Fruit fly (Drosophila melanogaster) whole organism, embryonic: ENCODE results near the gene dnc.
A peak's percentile ranks its signal among the peaks of the same experiment; 100 is the strongest.

Experiments used
- Abd-B ChIP-seq: fragments of 200-800 bp; sonication (Bioruptor generic); optimal IDR thresholded peaks from 2 replicates; lab custom pipeline; 2018; ENCODE audit warnings: missing biosample characterization, mild to moderate bottlenecking, missing genetic modification characterization, moderate library complexity
- Atf-2 ChIP-seq: fragments of 200-800 bp; sonication (Bioruptor generic); optimal IDR thresholded peaks from 2 replicates; lab custom pipeline; 2016; ENCODE audit warnings: missing biosample characterization, missing genetic modification characterization
- Bteb2 ChIP-seq: fragments of 200-800 bp; sonication (Bioruptor generic); optimal IDR thresholded peaks from 2 replicates; lab custom pipeline; 2016; ENCODE audit warnings: missing biosample characterization, missing genetic modification characterization
- CG11398 ChIP-seq: fragments of 200-800 bp; sonication (Bioruptor generic); optimal IDR thresholded peaks from 2 replicates; lab custom pipeline; 2016; ENCODE audit warnings: missing biosample characterization, missing genetic modification characterization
- CG13775 ChIP-seq: fragments of 200-800 bp; sonication (Bioruptor generic); optimal IDR thresholded peaks from 3 replicates; lab custom pipeline; 2017; ENCODE audit warnings: missing biosample characterization, mild to moderate bottlenecking, missing genetic modification characterization
- CG14441 ChIP-seq: fragments of 200-800 bp; sonication (Bioruptor generic); IDR thresholded peaks from 2 replicates; pipeline ENCODE4 v1.3.6; 2022; ENCODE audit warnings: missing biosample characterization, missing genetic modification characterization
- CG16779 ChIP-seq: fragments of 200-800 bp; sonication (Bioruptor generic); IDR thresholded peaks from 2 replicates; pipeline ENCODE4 v1.3.6; 2022; ENCODE audit warnings: missing biosample characterization, missing genetic modification characterization
- CG17328 ChIP-seq: fragments of 200-800 bp; sonication (Bioruptor generic); IDR thresholded peaks from 2 replicates; pipeline ENCODE4 v1.3.6; 2022; ENCODE audit warnings: missing biosample characterization, missing genetic modification characterization
- CG17359 ChIP-seq: fragments of 200-800 bp; sonication (Bioruptor generic); optimal IDR thresholded peaks from 3 replicates; lab custom pipeline; 2018; ENCODE audit warnings: missing biosample characterization, mild to moderate bottlenecking, missing genetic modification characterization, moderate library complexity
- CG17385 ChIP-seq: fragments of 200-800 bp; sonication (Bioruptor generic); optimal IDR thresholded peaks from 3 replicates; lab custom pipeline; 2018; ENCODE audit warnings: missing biosample characterization, mild to moderate bottlenecking, missing genetic modification characterization
- CG1792 ChIP-seq: fragments of 200-800 bp; sonication (Bioruptor generic); optimal IDR thresholded peaks from 2 replicates; lab custom pipeline; 2016; ENCODE audit warnings: missing biosample characterization, missing genetic modification characterization
- CG30020 ChIP-seq: fragments of 200-800 bp; optimal IDR thresholded peaks from 2 replicates; lab custom pipeline; 2019; ENCODE audit warnings: missing biosample characterization, mild to moderate bottlenecking, missing genetic modification characterization, moderate library complexity
- CG3163 ChIP-seq: fragments of 200-800 bp; sonication (Bioruptor generic); optimal IDR thresholded peaks from 3 replicates; lab custom pipeline; 2016; ENCODE audit warnings: missing biosample characterization, missing genetic modification characterization
- CG7786 ChIP-seq: fragments of 200-800 bp; sonication (Bioruptor generic); optimal IDR thresholded peaks from 2 replicates; lab custom pipeline; 2016; ENCODE audit warnings: missing biosample characterization, missing genetic modification characterization
- CG8290 ChIP-seq, 3 experiments: fragments of 200-800 bp; sonication (Bioruptor generic); optimal IDR thresholded peaks; 2 replicates each; lab custom pipeline; 2016 to 2019; ENCODE audit warnings: missing biosample characterization in 3 of 3, missing genetic modification characterization in 3 of 3, mild to moderate bottlenecking in 2 of 3, moderate library complexity in 1 of 3
- CG8944 ChIP-seq: fragments of 200-800 bp; sonication (Bioruptor generic); optimal IDR thresholded peaks from 3 replicates; lab custom pipeline; 2016; ENCODE audit warnings: missing biosample characterization, missing genetic modification characterization
- Camta ChIP-seq: fragments of 200-800 bp; sonication (Bioruptor generic); optimal IDR thresholded peaks from 2 replicates; lab custom pipeline; 2016; ENCODE audit warnings: missing biosample characterization, missing genetic modification characterization
- CoRest ChIP-seq: fragments of 200-800 bp; sonication (Bioruptor generic); optimal IDR thresholded peaks from 3 replicates; lab custom pipeline; 2018; ENCODE audit warnings: missing biosample characterization, mild to moderate bottlenecking, missing genetic modification characterization, moderate library complexity
- Dfd ChIP-seq, 2 experiments: fragments of >200 bp; optimal IDR thresholded peaks; 2 replicates each; lab custom pipeline; 2017; ENCODE audit warnings: missing biosample characterization in 2 of 2, missing genetic modification characterization in 2 of 2
- Doc3 ChIP-seq: fragments of 200-800 bp; sonication (Bioruptor generic); IDR thresholded peaks from 3 replicates; pipeline ENCODE4 v1.3.6; 2022; ENCODE audit warnings: missing biosample characterization, missing genetic modification characterization; ENCODE audit not compliant: partially characterized antibody
- Elba2 ChIP-seq: fragments of 200-800 bp; sonication (Bioruptor generic); optimal IDR thresholded peaks from 3 replicates; lab custom pipeline; 2016; ENCODE audit warnings: missing biosample characterization, missing genetic modification characterization
- Ets97D ChIP-seq: fragments of 200-800 bp; sonication (Bioruptor generic); optimal IDR thresholded peaks from 3 replicates; lab custom pipeline; 2016; ENCODE audit warnings: missing biosample characterization, missing genetic modification characterization
- Hmx ChIP-seq: fragments of 200-800 bp; sonication (Bioruptor generic); optimal IDR thresholded peaks from 2 replicates; lab custom pipeline; 2016; ENCODE audit warnings: missing biosample characterization, missing genetic modification characterization
- Lpt ChIP-seq: fragments of >200 bp; optimal IDR thresholded peaks from 2 replicates; lab custom pipeline; 2018; ENCODE audit warnings: missing biosample characterization, missing genetic modification characterization
- Mes4 ChIP-seq: fragments of 200-800 bp; sonication (Bioruptor generic); optimal IDR thresholded peaks from 2 replicates; lab custom pipeline; 2016; ENCODE audit warnings: missing biosample characterization, missing genetic modification characterization
- Opbp ChIP-seq: fragments of 200-800 bp; sonication (Bioruptor generic); IDR thresholded peaks from 3 replicates; pipeline ENCODE4 v1.3.6; 2022; ENCODE audit warnings: missing biosample characterization, missing genetic modification characterization; ENCODE audit not compliant: partially characterized antibody
- Poxn ChIP-seq: fragments of 200-800 bp; sonication (Bioruptor generic); IDR thresholded peaks from 2 replicates; pipeline ENCODE4 v1.3.6; 2022; ENCODE audit warnings: missing biosample characterization, missing genetic modification characterization
- Ravus ChIP-seq: fragments of 200-800 bp; sonication (Bioruptor generic); IDR thresholded peaks from 2 replicates; pipeline ENCODE4 v1.3.6; 2022; ENCODE audit warnings: missing biosample characterization, missing genetic modification characterization
- Scr ChIP-seq: fragments of 200-800 bp; sonication (Bioruptor generic); IDR thresholded peaks from 2 replicates; pipeline ENCODE4 v1.3.6; 2022; ENCODE audit warnings: missing biosample characterization, missing genetic modification characterization; ENCODE audit not compliant: partially characterized antibody
- Tbp ChIP-seq: fragments of >200 bp; optimal IDR thresholded peaks from 2 replicates; lab custom pipeline; 2018; ENCODE audit warnings: missing biosample characterization, missing genetic modification characterization
- Vsx1 ChIP-seq: fragments of 200-800 bp; sonication (Bioruptor generic); optimal IDR thresholded peaks from 2 replicates; lab custom pipeline; 2017; ENCODE audit warnings: missing biosample characterization, mild to moderate bottlenecking, missing genetic modification characterization, missing genetic modification reagents
- ase ChIP-seq: fragments of 200-800 bp; sonication (Bioruptor generic); IDR thresholded peaks from 3 replicates; pipeline ENCODE4 v1.3.6; 2022; ENCODE audit warnings: missing biosample characterization, missing genetic modification characterization
- bigmax ChIP-seq: fragments of 200-800 bp; sonication (Bioruptor generic); optimal IDR thresholded peaks from 2 replicates; lab custom pipeline; 2018; ENCODE audit warnings: missing biosample characterization, mild to moderate bottlenecking, missing genetic modification characterization
- chif ChIP-seq, 2 experiments: fragments of 200-800 bp; sonication (Bioruptor generic); optimal IDR thresholded peaks; 3 replicates each; lab custom pipeline; 2016; ENCODE audit warnings: missing biosample characterization in 2 of 2, missing genetic modification characterization in 2 of 2
- crol ChIP-seq: fragments of 200-800 bp; sonication (Bioruptor generic); IDR thresholded peaks from 2 replicates; pipeline ENCODE4 v1.3.6; 2022; ENCODE audit warnings: missing biosample characterization, missing genetic modification characterization
- disco-r ChIP-seq: fragments of 200-800 bp; sonication (Bioruptor generic); optimal IDR thresholded peaks from 2 replicates; lab custom pipeline; 2016; ENCODE audit warnings: missing biosample characterization, missing genetic modification characterization
- dm ChIP-seq: fragments of 200-800 bp; sonication (Bioruptor generic); optimal IDR thresholded peaks from 3 replicates; lab custom pipeline; 2016; ENCODE audit warnings: missing biosample characterization, missing genetic modification characterization
- esg ChIP-seq: fragments of 200-800 bp; sonication (Bioruptor generic); conservative IDR thresholded peaks from 2 replicates; pipeline ENCODE4 v1.3.6; 2022; ENCODE audit warnings: missing biosample characterization, missing genetic modification characterization
- ewg ChIP-seq: fragments of 200-800 bp; sonication (Bioruptor generic); optimal IDR thresholded peaks from 3 replicates; lab custom pipeline; 2017; ENCODE audit warnings: mild to moderate bottlenecking, missing biosample characterization, missing genetic modification reagents, missing genetic modification characterization
- exex ChIP-seq: fragments of 200-800 bp; sonication (Bioruptor generic); optimal IDR thresholded peaks from 4 replicates; lab custom pipeline; 2018; ENCODE audit warnings: missing biosample characterization, mild to moderate bottlenecking, missing genetic modification characterization, moderate library complexity
- fd102C ChIP-seq: fragments of 200-800 bp; sonication (Bioruptor generic); optimal IDR thresholded peaks from 2 replicates; lab custom pipeline; 2018; ENCODE audit warnings: missing biosample characterization, mild to moderate bottlenecking, missing genetic modification characterization, moderate library complexity
- gsb ChIP-seq: fragments of 200-800 bp; sonication (Bioruptor generic); IDR thresholded peaks from 2 replicates; pipeline ENCODE4 v1.3.6; 2022; ENCODE audit warnings: missing biosample characterization, missing genetic modification characterization
- jumu ChIP-seq: fragments of 200-800 bp; sonication (Bioruptor generic); optimal IDR thresholded peaks from 3 replicates; lab custom pipeline; 2016; ENCODE audit warnings: missing biosample characterization, missing genetic modification characterization
- ken ChIP-seq: fragments of 200-800 bp; sonication (Bioruptor generic); IDR thresholded peaks from 3 replicates; pipeline ENCODE4 v1.3.6; 2022; ENCODE audit warnings: missing biosample characterization, missing genetic modification characterization
- nom ChIP-seq: fragments of 200-800 bp; sonication (Bioruptor generic); optimal IDR thresholded peaks from 2 replicates; lab custom pipeline; 2017; ENCODE audit warnings: missing biosample characterization, missing genetic modification characterization, mild to moderate bottlenecking, moderate library complexity, missing genetic modification reagents
- odd ChIP-seq: fragments of 200-800 bp; sonication (Bioruptor generic); optimal IDR thresholded peaks from 2 replicates; lab custom pipeline; 2017; ENCODE audit warnings: missing biosample characterization, mild to moderate bottlenecking, missing genetic modification characterization
- sima ChIP-seq: fragments of 200-800 bp; sonication (Bioruptor generic); optimal IDR thresholded peaks from 2 replicates; lab custom pipeline; 2016; ENCODE audit warnings: missing biosample characterization, missing genetic modification characterization
- trh ChIP-seq: fragments of 200-800 bp; sonication (Bioruptor generic); optimal IDR thresholded peaks from 2 replicates; lab custom pipeline; 2016; ENCODE audit warnings: missing biosample characterization, missing genetic modification characterization
- twi ChIP-seq: fragments of 200-800 bp; optimal IDR thresholded peaks from 2 replicates; lab custom pipeline; 2019; ENCODE audit warnings: missing biosample characterization, mild to moderate bottlenecking, missing genetic modification characterization, moderate library complexity
- vnd ChIP-seq: fragments of 200-800 bp; sonication (Bioruptor generic); IDR thresholded peaks from 3 replicates; pipeline ENCODE4 v1.3.6; 2022; ENCODE audit warnings: missing biosample characterization, missing genetic modification characterization; ENCODE audit not compliant: partially characterized antibody

The dnc gene

dm6 chrX:3298926-3299325 is 122.7 kb downstream of the dnc start (continued):
- TF ChIP-seq Poxn, result no peak
- no peak for TF ChIP-seq CG17359 (tag; lab: Kevin White, UChicago)
- no peak for TF ChIP-seq sima (GFP tag; lab: Kevin White, UChicago)
- TF ChIP-seq Scr (GFP tag; lab: Robert Waterston, UW), result no peak
- no peak for TF ChIP-seq ase (GFP tag; lab: Robert Waterston, UW)
- no peak for TF ChIP-seq CG3163 (GFP tag; lab: Kevin White, UChicago)
- TF ChIP-seq bigmax (GFP tag; lab: Kevin White, UChicago), result peak; percentile 81
- TF ChIP-seq odd (GFP tag; lab: Kevin White, UChicago), result no peak
- no peak for TF ChIP-seq Ets97D (GFP tag; lab: Kevin White, UChicago)
- TF ChIP-seq Bteb2 (GFP tag; lab: Kevin White, UChicago), result no peak
- no peak for TF ChIP-seq CG8290 (GFP tag; optimal IDR thresholded peaks at IDR 0.05; lab: Kevin White, UChicago)
- TF ChIP-seq CG8290 (tag; optimal IDR thresholded peaks at IDR 0.05; lab: Kevin White, UChicago), result peak in 1 of 2 experiments; percentile 38
- TF ChIP-seq CG8944 (GFP tag; lab: Kevin White, UChicago), result no peak
- peak; percentile 7 for TF ChIP-seq Abd-B (GFP tag; lab: Kevin White, UChicago)
- no peak for TF ChIP-seq Atf-2
- no peak for TF ChIP-seq CG30020 (tag; lab: Kevin White, UChicago)

- TF ChIP-seq ken (peak; percentile 80), CoRest (tag; lab: Kevin White, UChicago) (peak; percentile 89), fd102C (GFP tag; lab: Kevin White, UChicago) (peak; percentile 30), CG1792 (peak; percentile 40), CG7786 (GFP tag; lab: Kevin White, UChicago) (peak; percentile 85), odd (GFP tag; lab: Kevin White, UChicago) (peak; percentile 69), Ravus (GFP tag; lab: Robert Waterston, UW) (no peak), Hmx (GFP tag; lab: Kevin White, UChicago) (no peak), ewg (GFP tag; lab: Kevin White, UChicago) (peak; percentile 71), Vsx1 (GFP tag; lab: Kevin White, UChicago) (peak; percentile 60), Camta (GFP tag; lab: Kevin White, UChicago) (peak; percentile 64), disco-r (GFP tag; lab: Kevin White, UChicago) (peak; percentile 59), twi (tag; lab: Kevin White, UChicago) (peak; percentile 67), gsb (GFP tag; lab: Robert Waterston, UW) (peak; percentile 57; the same call in 1 of the 2 replicates), CG14441 (GFP tag; lab: Robert Waterston, UW) (peak; percentile 85), Dfd (GFP tag; optimal IDR thresholded peaks at IDR 0.05; lab: Kevin White, UChicago) (no peak), Elba2 (GFP tag; lab: Kevin White, UChicago) (no peak), Doc3 (GFP tag; lab: Robert Waterston, UW) (no peak), dm (GFP tag; lab: Kevin White, UChicago) (peak; percentile 66), Tbp (GFP tag; lab: Kevin White, UChicago) (no peak), crol (GFP tag; lab: Robert Waterston, UW) (no peak), Opbp (GFP tag; lab: Robert Waterston, UW) (no peak), nom (GFP tag; lab: Kevin White, UChicago) (peak; percentile 49), esg (GFP tag; lab: Robert Waterston, UW) (peak; percentile 66), CG16779 (GFP tag; lab: Robert Waterston, UW) (0 out of 2 replicates have a peak, but pooled peaks have one; percentile 8), CG17385 (GFP tag; lab: Kevin White, UChicago) (peak; percentile 84), CG11398 (peak; percentile 42), chif (GFP tag; optimal IDR thresholded peaks at IDR 0.05; lab: Kevin White, UChicago) (peak; percentile 66 to 77), jumu (GFP tag; lab: Kevin White, UChicago) (peak; percentile 59), exex (peak; percentile 53), CG17328 (peak; percentile 89), vnd (GFP tag; lab: Robert Waterston, UW) (no peak), CG13775 (GFP tag; lab: Kevin White, UChicago) (peak; percentile 64), Mes4 (GFP tag; lab: Kevin White, UChicago) (peak; percentile 39), Lpt (GFP tag; lab: Kevin White, UChicago) (no peak), trh (GFP tag; lab: Kevin White, UChicago) (peak; percentile 53)
Observed at dm6 chrX:3310827-3311226, 134.6 kb downstream of the dnc start.
